Fruit fly (Drosophila melanogaster): ENCODE measurements around the gene rg.

Gene rg

dm6 chrX:5093924-5094323 lies 8.4 kb downstream of the rg start (continued):
- peak; percentile 43; the same call in 1 of the 2 replicates for TF ChIP-seq dimm (GFP tag; IDR thresholded peaks at IDR 0.05)
- no peak for TF ChIP-seq prd (optimal IDR thresholded peaks at IDR 0.05)
- peak; percentile 81 for TF ChIP-seq prd (GFP tag; IDR thresholded peaks at IDR 0.05)
- TF ChIP-seq CG11723 (GFP tag; optimal IDR thresholded peaks at IDR 0.05) = peak; percentile 14
- TF ChIP-seq tgo (GFP tag; IDR thresholded peaks at IDR 0.05) = peak; percentile 64
- peak; percentile 63 for TF ChIP-seq D19A (tag; optimal IDR thresholded peaks at IDR 0.05)
- peak; percentile 82 for TF ChIP-seq CG7839 (tag; optimal IDR thresholded peaks at IDR 0.05)
- TF ChIP-seq HHEX (GFP tag; optimal IDR thresholded peaks at IDR 0.05) = peak; percentile 74
- TF ChIP-seq Trl (optimal IDR thresholded peaks at IDR 0.05) = no peak
- TF ChIP-seq Trl (GFP tag; optimal IDR thresholded peaks at IDR 0.05) = peak; percentile 56
- no peak for TF ChIP-seq HLH4C (GFP tag; IDR thresholded peaks at IDR 0.05; ENCODE audit: partially characterized antibody)
- no peak for TF ChIP-seq CkIIα-i1 (GFP tag; IDR thresholded peaks at IDR 0.05)
- peak; percentile 49 for TF ChIP-seq Mes4 (GFP tag; optimal IDR thresholded peaks at IDR 0.05)
- no peak for TF ChIP-seq ac (GFP tag; optimal IDR thresholded peaks at IDR 0.05)
- TF ChIP-seq CrebB (tag; optimal IDR thresholded peaks at IDR 0.05) = peak; percentile 46
- TF ChIP-seq Sox102F (GFP tag; optimal IDR thresholded peaks at IDR 0.05) = peak; percentile 77
- no peak for TF ChIP-seq cg (GFP tag; optimal IDR thresholded peaks at IDR 0.05)
- peak; percentile 64 to 66 for TF ChIP-seq dpn (GFP tag; optimal IDR thresholded peaks at IDR 0.05)
- no peak for TF ChIP-seq Bgb (GFP tag; IDR thresholded peaks at IDR 0.05; ENCODE audit: partially characterized antibody)
- TF ChIP-seq CG43689 (GFP tag; IDR thresholded peaks at IDR 0.05) = 0 out of 2 replicates have a peak, but pooled peaks have one; percentile 23
- TF ChIP-seq Sin3A (optimal IDR thresholded peaks at IDR 0.05) = no peak
- TF ChIP-seq so (GFP tag; IDR thresholded peaks at IDR 0.05) = peak; percentile 71; the same call in 2 of the 3 replicates
- peak; percentile 59 for TF ChIP-seq CG12299 (tag; optimal IDR thresholded peaks at IDR 0.05)
- TF ChIP-seq CG10959 (GFP tag; IDR thresholded peaks at IDR 0.05) = no peak
- peak; percentile 70 for TF ChIP-seq CG15514 (GFP tag; optimal IDR thresholded peaks at IDR 0.05)
- peak; percentile 62 for TF ChIP-seq CG9817 (tag; optimal IDR thresholded peaks at IDR 0.05)
- peak; percentile 53 for TF ChIP-seq tx (GFP tag; optimal IDR thresholded peaks at IDR 0.05)
- no peak for TF ChIP-seq Sry-β (GFP tag; optimal IDR thresholded peaks at IDR 0.05)
- peak; percentile 57 for TF ChIP-seq CG14050 (GFP tag; IDR thresholded peaks at IDR 0.05)
- TF ChIP-seq Rfx (GFP tag; IDR thresholded peaks at IDR 0.05) = peak; percentile 74
- TF ChIP-seq fd102C (GFP tag; optimal IDR thresholded peaks at IDR 0.05) = no peak
- peak; percentile 74 for TF ChIP-seq E2f1 (GFP tag; IDR thresholded peaks at IDR 0.05)
- TF ChIP-seq row (GFP tag; IDR thresholded peaks at IDR 0.05) = peak; percentile 85
- peak; percentile 54 for TF ChIP-seq CG9932 (GFP tag; IDR thresholded peaks at IDR 0.05)
- no peak for TF ChIP-seq sug (tag; optimal IDR thresholded peaks at IDR 0.05)
- no peak for TF ChIP-seq CG7987 (GFP tag; optimal IDR thresholded peaks at IDR 0.05)
- no peak for TF ChIP-seq Stat92E (GFP tag; optimal IDR thresholded peaks at IDR 0.05)
- TF ChIP-seq Hr51 (GFP tag; optimal IDR thresholded peaks at IDR 0.05) = peak in 1 of 2 experiments; percentile 77
- no peak for TF ChIP-seq p53 (GFP tag; optimal IDR thresholded peaks at IDR 0.05)
- TF ChIP-seq zen2 (GFP tag; IDR thresholded peaks at IDR 0.05; ENCODE audit: partially characterized antibody) = no peak
- peak; percentile 68 for TF ChIP-seq tin (GFP tag; optimal IDR thresholded peaks at IDR 0.05)
- TF ChIP-seq CG7372 (GFP tag; IDR thresholded peaks at IDR 0.05) = peak; percentile 54; the same call in 1 of the 2 replicates
- no peak for TF ChIP-seq gfzf (GFP tag; optimal IDR thresholded peaks at IDR 0.05)
- TF ChIP-seq CG8359 (GFP tag; optimal IDR thresholded peaks at IDR 0.05; ENCODE audit: borderline replicate concordance) = peak; percentile 44
- peak; percentile 15 for TF ChIP-seq Bdp1 (GFP tag; optimal IDR thresholded peaks at IDR 0.05)
- TF ChIP-seq CG4404 (GFP tag; IDR thresholded peaks at IDR 0.05) = no peak
- peak; percentile 59; the same call in 1 of the 2 replicates for TF ChIP-seq CG32767 (GFP tag; IDR thresholded peaks at IDR 0.05)
- TF ChIP-seq CG15696 (tag; optimal IDR thresholded peaks at IDR 0.05) = no peak
- TF ChIP-seq CG5245 (GFP tag; optimal IDR thresholded peaks at IDR 0.05) = peak; percentile 68
- no peak for TF ChIP-seq bbx (GFP tag; IDR thresholded peaks at IDR 0.05; ENCODE audit: partially characterized antibody)
- no peak for TF ChIP-seq Dref (GFP tag; IDR thresholded peaks at IDR 0.05)

Measured in whole organism, embryonic.